Worm (Caenorhabditis elegans) whole organism, L2 larva: ENCODE data around the gene C29F7.10.

Experiments used
- C34F6.9 ChIP-seq: fragments of 150-350 bp; optimal IDR thresholded peaks from 2 replicates; lab custom pipeline; 2014; ENCODE audit warnings: missing biosample characterization, missing genetic modification characterization
- F13H6.1 ChIP-seq: sonication (generic microtip); optimal IDR thresholded peaks from 2 replicates; lab custom pipeline; 2016; ENCODE audit warnings: missing genetic modification characterization, missing compliant biosample characterization
- R02D3.7 ChIP-seq: fragments of 150-350 bp; optimal IDR thresholded peaks from 2 replicates; lab custom pipeline; 2014; ENCODE audit warnings: missing biosample characterization, missing genetic modification characterization
- Y55F3AM.14 ChIP-seq: fragments of 200-800 bp; sonication (Bioruptor generic); optimal IDR thresholded peaks from 2 replicates; lab custom pipeline; 2018; ENCODE audit warnings: mild to moderate bottlenecking, missing genetic modification characterization, missing compliant biosample characterization
- ZK546.5 ChIP-seq: sonication (generic microtip); optimal IDR thresholded peaks from 2 replicates; lab custom pipeline; 2017; ENCODE audit warnings: missing biosample characterization, missing genetic modification characterization
- alr-1 ChIP-seq: fragments of 150-350 bp; optimal IDR thresholded peaks from 2 replicates; lab custom pipeline; 2014; ENCODE audit warnings: missing biosample characterization, missing genetic modification characterization
- aly-2 ChIP-seq: fragments of 150-350 bp; optimal IDR thresholded peaks from 2 replicates; lab custom pipeline; 2014; ENCODE audit warnings: missing biosample characterization, missing genetic modification characterization
- ama-1 ChIP-seq: fragments of 150-350 bp; optimal IDR thresholded peaks from 2 replicates; lab custom pipeline; 2018; ENCODE audit warnings: inconsistent platforms
- blmp-1 ChIP-seq: sonication (generic microtip); optimal IDR thresholded peaks from 2 replicates; lab custom pipeline; 2017; ENCODE audit warnings: missing genetic modification characterization, mild to moderate bottlenecking, missing compliant biosample characterization, antibody characterized with exemption, moderate library complexity; ENCODE audit not compliant: insufficient read depth
- ceh-16 ChIP-seq: fragments of 150-350 bp; optimal IDR thresholded peaks from 2 replicates; lab custom pipeline; 2014; ENCODE audit warnings: missing biosample characterization, missing genetic modification characterization
- ceh-82 ChIP-seq: fragments of 150-350 bp; optimal IDR thresholded peaks from 2 replicates; lab custom pipeline; 2014; ENCODE audit warnings: missing biosample characterization, missing genetic modification characterization
- crh-2 ChIP-seq: sonication (generic microtip); optimal IDR thresholded peaks from 2 replicates; lab custom pipeline; 2017; ENCODE audit warnings: missing biosample characterization, missing genetic modification characterization
- dmd-4 ChIP-seq: sonication (generic microtip); optimal IDR thresholded peaks from 2 replicates; lab custom pipeline; 2017; ENCODE audit warnings: missing biosample characterization, missing genetic modification characterization
- egl-27 ChIP-seq: sonication (generic microtip); optimal IDR thresholded peaks from 3 replicates; lab custom pipeline; 2017; ENCODE audit warnings: missing biosample characterization, missing genetic modification reagents, missing genetic modification characterization
- elt-1 ChIP-seq: fragments of 150-350 bp; optimal IDR thresholded peaks from 2 replicates; lab custom pipeline; 2014; ENCODE audit warnings: missing biosample characterization, missing genetic modification characterization
- elt-3 ChIP-seq: sonication (generic microtip); optimal IDR thresholded peaks from 2 replicates; lab custom pipeline; 2017; ENCODE audit warnings: missing biosample characterization, missing genetic modification characterization
- fos-1 ChIP-seq: fragments of 150-350 bp; optimal IDR thresholded peaks from 2 replicates; lab custom pipeline; 2014; ENCODE audit warnings: missing biosample characterization, missing genetic modification characterization
- gmeb-1 ChIP-seq: fragments of 150-350 bp; optimal IDR thresholded peaks from 2 replicates; lab custom pipeline; 2014; ENCODE audit warnings: missing biosample characterization, missing genetic modification characterization
- lin-11 ChIP-seq: fragments of 150-350 bp; sonication (generic microtip); optimal IDR thresholded peaks from 2 replicates; lab custom pipeline; 2014; ENCODE audit warnings: missing biosample characterization, missing genetic modification characterization, inconsistent platforms, mixed read lengths
- lin-13 ChIP-seq: fragments of 150-350 bp; optimal IDR thresholded peaks from 2 replicates; lab custom pipeline; 2014; ENCODE audit warnings: missing biosample characterization, missing genetic modification reagents, missing genetic modification characterization
- lin-39 ChIP-seq: fragments of 150-350 bp; optimal IDR thresholded peaks from 2 replicates; lab custom pipeline; 2014; ENCODE audit warnings: missing biosample characterization, missing genetic modification reagents, missing genetic modification characterization
- lsy-2 ChIP-seq, 2 experiments: fragments of 150-350 bp in 1 of 2; sonication (generic microtip) in 1 of 2; optimal IDR thresholded peaks; 2 replicates each; lab custom pipeline; 2014 to 2017; ENCODE audit warnings: missing biosample characterization in 2 of 2, missing genetic modification characterization in 2 of 2
- mab-5 ChIP-seq: fragments of 150-350 bp; optimal IDR thresholded peaks from 2 replicates; lab custom pipeline; 2014; ENCODE audit warnings: missing biosample characterization, missing genetic modification characterization
- mbf-1 ChIP-seq: sonication (generic microtip); optimal IDR thresholded peaks from 2 replicates; lab custom pipeline; 2017; ENCODE audit warnings: missing biosample characterization, missing genetic modification characterization
- mdl-1 ChIP-seq, 2 experiments: fragments of 150-350 bp in 1 of 2; sonication (generic microtip) in 1 of 2; optimal IDR thresholded peaks; 2 replicates each; lab custom pipeline; 2017; ENCODE audit warnings: missing biosample characterization in 2 of 2, missing genetic modification characterization in 2 of 2
- nhr-10 ChIP-seq: sonication (generic microtip); optimal IDR thresholded peaks from 2 replicates; lab custom pipeline; 2017; ENCODE audit warnings: missing biosample characterization, missing genetic modification characterization
- nhr-11 ChIP-seq: fragments of 150-350 bp; optimal IDR thresholded peaks from 2 replicates; lab custom pipeline; 2014; ENCODE audit warnings: missing biosample characterization, missing genetic modification characterization
- nhr-12 ChIP-seq: fragments of 150-350 bp; optimal IDR thresholded peaks from 2 replicates; lab custom pipeline; 2014; ENCODE audit warnings: missing biosample characterization, missing genetic modification characterization
- nhr-129 ChIP-seq: fragments of 150-350 bp; optimal IDR thresholded peaks from 2 replicates; lab custom pipeline; 2014; ENCODE audit warnings: missing biosample characterization, missing genetic modification characterization
- nhr-21 ChIP-seq: fragments of 150-350 bp; optimal IDR thresholded peaks from 2 replicates; lab custom pipeline; 2014; ENCODE audit warnings: missing biosample characterization, missing genetic modification characterization
- nhr-23 ChIP-seq: fragments of 150-350 bp; optimal IDR thresholded peaks from 2 replicates; lab custom pipeline; 2014; ENCODE audit warnings: missing biosample characterization, missing genetic modification reagents, missing genetic modification characterization
- nhr-237 ChIP-seq: fragments of 150-350 bp; optimal IDR thresholded peaks from 2 replicates; lab custom pipeline; 2014; ENCODE audit warnings: missing biosample characterization, missing genetic modification characterization
- nhr-25 ChIP-seq: fragments of 150-350 bp; sonication (generic microtip); optimal IDR thresholded peaks from 3 replicates; lab custom pipeline; 2014; ENCODE audit warnings: missing biosample characterization, missing genetic modification characterization
- nhr-6 ChIP-seq: fragments of 150-350 bp; optimal IDR thresholded peaks from 2 replicates; lab custom pipeline; 2014; ENCODE audit warnings: missing biosample characterization, missing genetic modification characterization
- nhr-77 ChIP-seq: fragments of 150-350 bp; optimal IDR thresholded peaks from 2 replicates; lab custom pipeline; 2014; ENCODE audit warnings: missing biosample characterization, missing genetic modification characterization
- peb-1 ChIP-seq: fragments of 150-350 bp; optimal IDR thresholded peaks from 2 replicates; lab custom pipeline; 2014; ENCODE audit warnings: missing biosample characterization, missing genetic modification characterization
- sem-4 ChIP-seq: fragments of 150-350 bp; optimal IDR thresholded peaks from 2 replicates; lab custom pipeline; 2014; ENCODE audit warnings: missing biosample characterization, missing genetic modification reagents, missing genetic modification characterization
- skn-1 ChIP-seq: sonication (generic microtip); optimal IDR thresholded peaks from 2 replicates; lab custom pipeline; 2017; ENCODE audit warnings: missing biosample characterization, missing genetic modification characterization
- sma-3 ChIP-seq: sonication (generic microtip); optimal IDR thresholded peaks from 2 replicates; lab custom pipeline; 2016; ENCODE audit warnings: missing genetic modification reagents, missing genetic modification characterization, missing compliant biosample characterization
- sma-9 ChIP-seq, 2 experiments: fragments of 150-350 bp in 1 of 2; sonication (generic microtip) in 1 of 2; optimal IDR thresholded peaks; 2 replicates each; lab custom pipeline; 2014 to 2016; ENCODE audit warnings: missing genetic modification characterization in 2 of 2, mild to moderate bottlenecking in 1 of 2, missing biosample characterization in 1 of 2, missing compliant biosample characterization in 1 of 2, missing genetic modification reagents in 1 of 2, moderate library complexity in 1 of 2
- snpc-4 ChIP-seq: fragments of 150-350 bp; optimal IDR thresholded peaks from 2 replicates; lab custom pipeline; 2014; ENCODE audit warnings: missing biosample characterization, missing genetic modification characterization
- unc-39 ChIP-seq: fragments of 150-350 bp; optimal IDR thresholded peaks from 2 replicates; lab custom pipeline; 2014; ENCODE audit warnings: missing biosample characterization, missing genetic modification characterization
- unc-55 ChIP-seq: fragments of 150-350 bp; sonication (generic microtip); optimal IDR thresholded peaks from 3 replicates; lab custom pipeline; 2014; ENCODE audit warnings: missing biosample characterization, missing genetic modification reagents, missing genetic modification characterization
- unc-62 ChIP-seq: fragments of 150-350 bp; optimal IDR thresholded peaks from 2 replicates; lab custom pipeline; 2014; ENCODE audit warnings: missing biosample characterization, missing genetic modification reagents, missing genetic modification characterization
- zag-1 ChIP-seq: fragments of 150-350 bp; optimal IDR thresholded peaks from 2 replicates; lab custom pipeline; 2014; ENCODE audit warnings: missing biosample characterization, missing genetic modification characterization
- ztf-1 ChIP-seq: fragments of 200-800 bp; sonication (Bioruptor generic); conservative IDR thresholded peaks from 2 replicates; pipeline ENCODE4 v1.3.6; 2022; ENCODE audit warnings: missing genetic modification characterization, missing compliant biosample characterization
- ztf-11 ChIP-seq: sonication (generic microtip); optimal IDR thresholded peaks from 2 replicates; lab custom pipeline; 2017; ENCODE audit warnings: missing biosample characterization, missing genetic modification characterization
- ztf-4 ChIP-seq: fragments of 150-350 bp; optimal IDR thresholded peaks from 2 replicates; lab custom pipeline; 2014; ENCODE audit warnings: missing biosample characterization, missing genetic modification characterization

Gene C29F7.10

DNA sequence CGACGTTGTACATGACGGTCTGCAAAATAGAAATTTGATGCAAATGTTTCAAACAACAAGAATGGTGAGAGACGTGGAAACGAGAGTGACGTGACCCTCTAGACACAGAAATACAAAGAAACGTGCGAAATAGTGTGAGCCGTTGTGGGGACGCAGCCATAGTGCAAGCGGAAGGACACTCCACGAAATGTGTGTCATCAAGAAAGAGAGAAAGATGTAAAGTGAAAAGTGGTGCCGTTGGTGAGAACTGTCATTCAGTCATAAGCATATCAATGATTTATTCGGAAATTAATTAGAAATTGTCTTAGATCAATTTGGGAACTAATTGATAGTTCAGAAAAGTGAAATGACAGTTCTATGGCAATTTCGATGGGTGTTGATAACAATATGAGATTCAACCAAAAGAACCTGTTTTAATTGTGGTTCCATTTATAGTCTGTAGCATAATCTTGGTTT lies 11.4 kb downstream of the C29F7.10 start, which contains the start of gene C29F7.3:
TSS of gene C29F7.3 (minus strand) at position 51 of the 456 bp plus-strand sequence.
- no peak for TF ChIP-seq aly-2 (tag; lab: Kevin White, UChicago)
- no peak for TF ChIP-seq lin-39 (tag; lab: Kevin White, UChicago)
- TF ChIP-seq nhr-12 (tag; lab: Kevin White, UChicago), result no peak
- TF ChIP-seq fos-1 (tag; lab: Kevin White, UChicago), result peak; percentile 36
- TF ChIP-seq nhr-6, result no peak
- no peak for TF ChIP-seq zag-1
- peak; percentile 55 for TF ChIP-seq nhr-129 (tag; lab: Kevin White, UChicago)
- no peak for TF ChIP-seq Y55F3AM.14 (GFP tag; lab: Kevin White, UChicago)
- TF ChIP-seq ztf-4 (tag; lab: Kevin White, UChicago), result no peak
- no peak for TF ChIP-seq nhr-11
- TF ChIP-seq ztf-11 (tag; lab: Kevin White, UChicago), result no peak
- no peak for TF ChIP-seq ceh-82
- TF ChIP-seq nhr-10 (tag; lab: Kevin White, UChicago), result no peak
- TF ChIP-seq elt-1 (tag; lab: Kevin White, UChicago), result no peak
- TF ChIP-seq R02D3.7 (tag; lab: Kevin White, UChicago), result no peak
- no peak for TF ChIP-seq unc-39 (tag; lab: Kevin White, UChicago)
- TF ChIP-seq sma-9 (GFP tag; optimal IDR thresholded peaks at IDR 0.05; lab: Kevin White, UChicago), result peak; percentile 68
- no peak for TF ChIP-seq sma-9 (tag; optimal IDR thresholded peaks at IDR 0.05; lab: Kevin White, UChicago)
- TF ChIP-seq mdl-1 (tag; optimal IDR thresholded peaks at IDR 0.05; lab: Kevin White, UChicago), result no peak
- TF ChIP-seq lin-13 (GFP tag; lab: Kevin White, UChicago), result no peak
- TF ChIP-seq nhr-77, result no peak
- no peak for TF ChIP-seq nhr-23 (tag; lab: Kevin White, UChicago)
- peak; percentile 23 for TF ChIP-seq F13H6.1 (tag; lab: Kevin White, UChicago)
- no peak for TF ChIP-seq gmeb-1
- no peak for TF ChIP-seq peb-1 (tag; lab: Kevin White, UChicago)
- TF ChIP-seq mbf-1 (tag; lab: Kevin White, UChicago), result no peak
- TF ChIP-seq egl-27 (tag; lab: Kevin White, UChicago), result no peak
- no peak for TF ChIP-seq nhr-237 (tag; lab: Kevin White, UChicago)
- TF ChIP-seq crh-2 (tag; lab: Kevin White, UChicago), result peak; percentile 26
- TF ChIP-seq ama-1 (lab: Kevin White, UChicago), result no peak
- no peak for TF ChIP-seq alr-1 (tag; lab: Kevin White, UChicago)
- no peak for TF ChIP-seq ztf-1 (GFP tag; lab: Robert Waterston, UW)
- TF ChIP-seq ceh-16 (tag; lab: Kevin White, UChicago), result no peak
- TF ChIP-seq unc-55, result no peak
- TF ChIP-seq elt-3 (tag; lab: Kevin White, UChicago), result no peak
- TF ChIP-seq nhr-21 (tag; lab: Kevin White, UChicago), result no peak
- TF ChIP-seq lin-11 (tag; lab: Kevin White, UChicago), result no peak
- peak; percentile 19 for TF ChIP-seq C34F6.9 (tag; lab: Kevin White, UChicago)
- peak; percentile 43 for TF ChIP-seq sma-3 (GFP tag; lab: Kevin White, UChicago)
- TF ChIP-seq blmp-1, result peak; percentile 87
- no peak for TF ChIP-seq unc-62 (GFP tag; lab: Kevin White, UChicago)
- TF ChIP-seq mab-5, result no peak
- no peak for TF ChIP-seq skn-1 (tag; lab: Kevin White, UChicago)
- no peak for TF ChIP-seq snpc-4 (tag; lab: Kevin White, UChicago)
- no peak for TF ChIP-seq ZK546.5 (tag; lab: Kevin White, UChicago)
- no peak for TF ChIP-seq sem-4 (tag; lab: Kevin White, UChicago)
- TF ChIP-seq lsy-2 (tag; optimal IDR thresholded peaks at IDR 0.05; lab: Kevin White, UChicago), result no peak
- no peak for TF ChIP-seq dmd-4
- TF ChIP-seq nhr-25 (tag; lab: Kevin White, UChicago), result peak; percentile 68
